Worm (Caenorhabditis elegans): Measurements from ENCODE around the gene top-3.

top-3 gene

ce11 chrIII:11946062-11946749 lies 13.8 kb downstream of the top-3 start (continued):
- TF ChIP-seq unc-55 (GFP tag; optimal IDR thresholded peaks at IDR 0.05) (no peak), elt-2 (tag; optimal IDR thresholded peaks at IDR 0.05) (peak; percentile 69), ets-4 (tag; optimal IDR thresholded peaks at IDR 0.05) (peak; percentile 97), eyg-1 (tag; optimal IDR thresholded peaks at IDR 0.05) (peak; percentile 70), rnt-1 (tag; optimal IDR thresholded peaks at IDR 0.05) (peak; percentile 59), ceh-14 (tag; optimal IDR thresholded peaks at IDR 0.05) (peak; percentile 47), ceh-48 (tag; optimal IDR thresholded peaks at IDR 0.05) (no peak), unc-86 (tag; optimal IDR thresholded peaks at IDR 0.05) (peak; percentile 49), unc-3 (GFP tag; conservative IDR thresholded peaks at IDR 0.05) (peak; percentile 64), unc-3 (tag; optimal IDR thresholded peaks at IDR 0.05) (peak; percentile 33), fax-1 (tag; optimal IDR thresholded peaks at IDR 0.05) (peak; percentile 71), ceh-24 (tag; optimal IDR thresholded peaks at IDR 0.05) (no peak), ref-2 (tag; optimal IDR thresholded peaks at IDR 0.05) (peak; percentile 79), ceh-9 (tag; optimal IDR thresholded peaks at IDR 0.05) (no peak), K02D7.2 (tag; optimal IDR thresholded peaks at IDR 0.05) (peak; percentile 69), ceh-19 (GFP tag; optimal IDR thresholded peaks at IDR 0.05) (peak; percentile 33), tbx-2 (tag; optimal IDR thresholded peaks at IDR 0.05) (peak; percentile 94), madf-2 (tag; optimal IDR thresholded peaks at IDR 0.05) (no peak), ceh-2 (tag; optimal IDR thresholded peaks at IDR 0.05) (peak; percentile 98), lim-6 (tag; optimal IDR thresholded peaks at IDR 0.05) (peak; percentile 81), sox-2 (GFP tag; IDR thresholded peaks at IDR 0.05) (no peak), pax-1 (tag; optimal IDR thresholded peaks at IDR 0.05) (no peak), K09A11.1 (tag; optimal IDR thresholded peaks at IDR 0.05; ENCODE audit: insufficient read depth) (no peak), ttx-3 (tag; optimal IDR thresholded peaks at IDR 0.05) (peak; percentile 14), che-1 (tag; optimal IDR thresholded peaks at IDR 0.05) (no peak), sdc-2 (tag; optimal IDR thresholded peaks at IDR 0.05) (peak; percentile 41), ama-1 (optimal IDR thresholded peaks at IDR 0.05) (no peak), tbx-7 (tag; optimal IDR thresholded peaks at IDR 0.05) (peak; percentile 96), odd-2 (tag; optimal IDR thresholded peaks at IDR 0.05) (no peak), nhr-11 (tag; optimal IDR thresholded peaks at IDR 0.05) (no peak), ceh-34 (tag; optimal IDR thresholded peaks at IDR 0.05) (peak; percentile 60), ceh-18 (tag; optimal IDR thresholded peaks at IDR 0.05) (peak; percentile 6), ceh-6 (GFP tag; optimal IDR thresholded peaks at IDR 0.05) (no peak), ceh-45 (GFP tag; IDR thresholded peaks at IDR 0.05) (no peak), ahr-1 (tag; optimal IDR thresholded peaks at IDR 0.05) (peak; percentile 48), elt-4 (tag; optimal IDR thresholded peaks at IDR 0.05) (no peak), nhr-232 (tag; optimal IDR thresholded peaks at IDR 0.05) (no peak), lin-11 (tag; optimal IDR thresholded peaks at IDR 0.05) (no peak), syd-9 (tag; optimal IDR thresholded peaks at IDR 0.05) (peak; percentile 15), hlh-15 (tag; optimal IDR thresholded peaks at IDR 0.05) (peak; percentile 18), pros-1 (tag; optimal IDR thresholded peaks at IDR 0.05) (no peak), hlh-8 (tag; optimal IDR thresholded peaks at IDR 0.05) (peak; percentile 87), mec-3 (tag; optimal IDR thresholded peaks at IDR 0.05; ENCODE audit: borderline replicate concordance) (peak; percentile 84), pat-9 (tag; optimal IDR thresholded peaks at IDR 0.05) (no peak), sox-4 (tag; optimal IDR thresholded peaks at IDR 0.05) (no peak), zip-5 (tag; optimal IDR thresholded peaks at IDR 0.05) (peak; percentile 73), pha-4 (tag; optimal IDR thresholded peaks at IDR 0.05) (no peak), nfya-1 (tag; optimal IDR thresholded peaks at IDR 0.05) (peak; percentile 64), ceh-30 (tag; optimal IDR thresholded peaks at IDR 0.05) (no peak), fkh-10 (GFP tag; optimal IDR thresholded peaks at IDR 0.05) (no peak), C38D4.7 (GFP tag; optimal IDR thresholded peaks at IDR 0.05) (no peak), dve-1 (tag; optimal IDR thresholded peaks at IDR 0.05) (no peak), Y22D7AL.16 (tag; optimal IDR thresholded peaks at IDR 0.05) (no peak)
